Worm (Caenorhabditis elegans): Measurements from ENCODE around the gene F59A7.11.

DNA sequence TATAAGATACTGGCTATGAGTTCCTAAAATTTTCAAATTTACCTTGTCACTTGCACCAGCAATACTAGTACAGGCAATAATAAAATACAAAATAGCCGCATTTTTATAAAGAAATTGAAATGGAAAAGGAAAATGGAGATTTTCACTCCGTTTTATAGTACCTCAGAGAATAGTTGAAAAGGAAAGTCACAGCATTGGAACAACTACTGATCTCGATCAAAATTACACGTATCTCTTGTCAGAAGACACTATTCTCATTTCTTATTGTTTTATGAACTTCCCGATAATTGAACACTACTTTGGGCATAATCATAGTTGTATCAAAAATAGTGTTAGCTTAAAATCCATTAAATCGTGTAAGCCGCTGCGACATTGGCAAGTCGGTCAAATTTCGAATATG lies 37.8 kb upstream of the F59A7.11 start, which contains the start of gene Y40B10A.11:
- no peak for TF ChIP-seq aly-2 (tag; optimal IDR thresholded peaks at IDR 0.05)
- no peak for TF ChIP-seq pqm-1 (tag; optimal IDR thresholded peaks at IDR 0.05)
- no peak for TF ChIP-seq mep-1 (tag; optimal IDR thresholded peaks at IDR 0.05)
- no peak for TF ChIP-seq C16A3.4 (tag; optimal IDR thresholded peaks at IDR 0.05)

All from whole organism, L1 larva.